Fruit fly (Drosophila melanogaster) whole organism, pupa: ENCODE measurements around the gene MESR6.

Experiments
- CG10348 ChIP-seq: fragments of 200-800 bp; sonication (Bioruptor generic); IDR thresholded peaks from 2 replicates; pipeline ENCODE4 v1.3.6; 2022; ENCODE audit warnings: missing biosample characterization, missing genetic modification characterization
- CG12605 ChIP-seq: fragments of 200-800 bp; sonication (Bioruptor generic); IDR thresholded peaks from 2 replicates; pipeline ENCODE4 v1.3.6; 2022; ENCODE audit warnings: missing biosample characterization, missing genetic modification characterization
- CG13204 ChIP-seq: fragments of 200-800 bp; sonication (Bioruptor generic); optimal IDR thresholded peaks from 2 replicates; lab custom pipeline; 2018; ENCODE audit warnings: missing biosample characterization, mild to moderate bottlenecking, missing genetic modification characterization, moderate library complexity
- CG14655 ChIP-seq: fragments of 200-800 bp; sonication (Bioruptor generic); optimal IDR thresholded peaks from 3 replicates; lab custom pipeline; 2017; ENCODE audit warnings: mild to moderate bottlenecking, missing biosample characterization, missing genetic modification reagents, missing genetic modification characterization
- CG15710 ChIP-seq: fragments of 200-800 bp; sonication (Bioruptor generic); optimal IDR thresholded peaks from 2 replicates; lab custom pipeline; 2018; ENCODE audit warnings: missing biosample characterization, mild to moderate bottlenecking, missing genetic modification characterization, moderate library complexity
- CG17806 ChIP-seq: fragments of 200-800 bp; sonication (Bioruptor generic); optimal IDR thresholded peaks from 2 replicates; lab custom pipeline; 2018; ENCODE audit warnings: missing biosample characterization, mild to moderate bottlenecking, missing genetic modification characterization, moderate library complexity
- CG32121 ChIP-seq: fragments of 200-800 bp; sonication (Bioruptor generic); IDR thresholded peaks from 2 replicates; pipeline ENCODE4 v1.3.6; 2022; ENCODE audit warnings: missing biosample characterization, missing genetic modification characterization
- CG34367 ChIP-seq: fragments of 200-800 bp; sonication (Bioruptor generic); optimal IDR thresholded peaks from 2 replicates; lab custom pipeline; 2018; ENCODE audit warnings: missing biosample characterization, mild to moderate bottlenecking, missing genetic modification characterization
- CG4496 ChIP-seq: fragments of 200-800 bp; sonication (Bioruptor generic); IDR thresholded peaks from 3 replicates; pipeline ENCODE4 v1.3.6; 2022; ENCODE audit warnings: missing biosample characterization, missing genetic modification characterization
- CG8159 ChIP-seq: fragments of 200-800 bp; sonication (Bioruptor generic); optimal IDR thresholded peaks from 3 replicates; lab custom pipeline; 2018; ENCODE audit warnings: missing biosample characterization, mild to moderate bottlenecking, missing genetic modification characterization, moderate library complexity
- CG8301 ChIP-seq: fragments of 200-800 bp; sonication (Bioruptor generic); optimal IDR thresholded peaks from 2 replicates; lab custom pipeline; 2018; ENCODE audit warnings: missing biosample characterization, mild to moderate bottlenecking, missing genetic modification characterization
- CG9948 ChIP-seq: fragments of 200-800 bp; sonication (Bioruptor generic); optimal IDR thresholded peaks from 2 replicates; lab custom pipeline; 2018; ENCODE audit warnings: missing biosample characterization, mild to moderate bottlenecking, missing genetic modification characterization, moderate library complexity
- D1 ChIP-seq: fragments of 200-800 bp; sonication (Bioruptor generic); optimal IDR thresholded peaks from 2 replicates; lab custom pipeline; 2018; ENCODE audit warnings: missing biosample characterization, mild to moderate bottlenecking, missing genetic modification characterization, moderate library complexity
- EcR ChIP-seq: fragments of 200-800 bp; sonication (Bioruptor generic); optimal IDR thresholded peaks from 3 replicates; lab custom pipeline; 2019; ENCODE audit warnings: missing biosample characterization, missing genetic modification characterization, mild to moderate bottlenecking, moderate library complexity, missing genetic modification reagents
- Ets98B ChIP-seq: fragments of 200-800 bp; sonication (Bioruptor generic); IDR thresholded peaks from 2 replicates; pipeline ENCODE4 v1.3.6; 2022; ENCODE audit warnings: missing biosample characterization, missing genetic modification characterization
- Pif1A ChIP-seq: fragments of 200-800 bp; sonication (Bioruptor generic); optimal IDR thresholded peaks from 3 replicates; lab custom pipeline; 2016; ENCODE audit warnings: missing biosample characterization, missing genetic modification characterization
- Pif1B ChIP-seq: fragments of 200-800 bp; sonication (Bioruptor generic); optimal IDR thresholded peaks from 3 replicates; lab custom pipeline; 2016; ENCODE audit warnings: missing biosample characterization, missing genetic modification characterization
- Snoo ChIP-seq: fragments of 200-800 bp; sonication (Bioruptor generic); optimal IDR thresholded peaks from 3 replicates; lab custom pipeline; 2017; ENCODE audit warnings: missing biosample characterization, mild to moderate bottlenecking, missing genetic modification characterization, inconsistent platforms
- fd96Ca ChIP-seq: fragments of 200-800 bp; sonication (Bioruptor generic); IDR thresholded peaks from 3 replicates; pipeline ENCODE4 v1.3.6; 2022; ENCODE audit warnings: missing biosample characterization, missing genetic modification characterization
- gl ChIP-seq: fragments of 200-800 bp; sonication (Bioruptor generic); optimal IDR thresholded peaks from 2 replicates; lab custom pipeline; 2018; ENCODE audit warnings: missing biosample characterization, mild to moderate bottlenecking, missing genetic modification characterization
- rn ChIP-seq: fragments of 200-800 bp; sonication (Bioruptor generic); IDR thresholded peaks from 2 replicates; pipeline ENCODE4 v1.3.6; 2022; ENCODE audit warnings: missing biosample characterization, missing genetic modification characterization

MESR6 gene

DNA sequence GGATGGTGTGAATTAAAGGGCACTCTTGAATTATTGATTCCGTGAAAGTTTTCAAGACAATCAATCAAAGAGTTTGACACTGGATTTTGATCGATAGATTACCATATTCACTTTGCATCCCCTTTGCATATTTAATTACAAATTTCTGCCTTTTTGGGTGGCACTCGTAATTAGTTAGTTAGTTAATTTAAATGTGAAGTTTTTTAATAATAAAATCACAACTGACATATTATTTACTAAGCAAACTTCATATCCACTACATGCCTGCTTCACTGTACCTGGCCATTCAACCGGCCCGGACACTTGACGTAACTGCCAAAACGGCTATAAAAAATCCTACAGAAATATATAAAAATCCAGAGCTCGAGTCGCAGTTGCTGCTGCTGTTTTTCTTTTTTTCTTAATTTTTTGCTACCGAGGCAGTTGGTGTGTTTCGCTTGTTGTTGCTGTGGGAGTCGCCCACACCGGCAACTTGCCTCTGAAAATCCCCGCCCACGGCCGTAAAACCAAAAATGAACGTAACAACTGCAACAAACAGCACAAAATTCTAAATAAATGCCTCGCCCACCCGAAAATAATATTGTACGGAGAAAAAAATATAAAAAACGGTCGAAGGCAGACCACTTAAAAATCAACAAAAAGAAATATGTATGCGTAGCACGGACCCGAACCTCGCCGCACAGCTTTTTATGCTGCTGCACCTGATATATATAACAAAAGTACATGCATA is 17.6 kb upstream of the MESR6 start:
- TF ChIP-seq fd96Ca (GFP tag; lab: Robert Waterston, UW) (no peak), CG32121 (GFP tag; lab: Robert Waterston, UW) (peak; percentile 23; the same call in 1 of the 2 replicates), EcR (GFP tag; lab: Kevin White, UChicago) (peak; percentile 0), CG4496 (peak; percentile 30; the same call in 1 of the 3 replicates), rn (GFP tag; lab: Robert Waterston, UW) (no peak)
- TF ChIP-seq, all 21 proteins: peak for 3

DNA sequence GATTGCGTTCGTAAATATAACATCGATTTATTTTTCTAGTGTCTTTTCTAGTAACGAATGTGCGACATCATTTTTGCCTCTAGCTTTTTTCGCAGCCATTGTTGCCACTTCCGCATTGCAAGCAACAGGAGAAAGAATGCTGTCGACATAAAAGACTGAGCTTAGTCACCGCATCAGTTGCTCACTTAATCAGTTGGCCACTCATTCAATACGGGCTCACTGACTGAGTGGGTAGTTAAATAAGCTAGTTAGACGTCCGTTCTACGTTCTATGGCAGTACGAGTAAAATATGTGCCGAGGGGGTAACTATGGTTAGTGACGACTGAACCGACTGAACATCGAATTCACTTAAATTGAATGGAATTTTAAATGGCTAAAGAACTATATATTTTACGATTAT is 16.5 kb upstream of the MESR6 start:
- TF ChIP-seq CG8301 (tag; lab: Kevin White, UChicago) (no peak), Snoo (tag; lab: Kevin White, UChicago) (no peak), EcR (GFP tag; lab: Kevin White, UChicago) (no peak), CG12605 (GFP tag; lab: Robert Waterston, UW) (no peak), CG4496 (no peak), CG14655 (GFP tag; lab: Kevin White, UChicago) (peak; percentile 12), CG32121 (GFP tag; lab: Robert Waterston, UW) (no peak), CG13204 (GFP tag; lab: Kevin White, UChicago) (no peak)

DNA sequence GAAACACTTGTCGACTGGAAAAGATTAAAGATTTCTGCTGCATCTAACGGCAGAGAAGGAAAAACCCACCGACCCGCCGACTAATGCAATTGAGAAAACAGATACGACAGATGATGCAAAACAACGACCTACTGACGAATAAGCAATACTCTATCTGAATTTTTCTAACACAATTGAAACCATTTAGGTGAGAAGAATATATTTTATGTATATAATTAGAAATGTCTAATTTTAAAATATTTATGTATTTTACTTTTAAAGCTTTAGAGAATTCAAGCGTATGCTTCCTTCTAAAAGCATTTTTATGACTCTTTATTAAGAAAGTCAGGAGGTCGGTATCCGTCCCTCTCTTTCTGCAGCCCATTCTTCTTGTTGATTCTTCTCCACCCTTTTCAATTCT is 14.0 kb upstream of the MESR6 start:
- TF ChIP-seq D1 (tag; lab: Kevin White, UChicago) = no peak
- peak; percentile 61 for TF ChIP-seq CG8301 (tag; lab: Kevin White, UChicago)
- no peak for TF ChIP-seq fd96Ca (GFP tag; lab: Robert Waterston, UW)
- TF ChIP-seq CG15710 (tag; lab: Kevin White, UChicago) = peak; percentile 1
- TF ChIP-seq CG32121 (GFP tag; lab: Robert Waterston, UW) = peak; percentile 46
- peak; percentile 31 for TF ChIP-seq CG12605 (GFP tag; lab: Robert Waterston, UW)
- peak; percentile 18 for TF ChIP-seq CG34367 (tag; lab: Kevin White, UChicago)
- TF ChIP-seq Snoo (tag; lab: Kevin White, UChicago) = no peak
- TF ChIP-seq CG9948 = peak; percentile 37
- TF ChIP-seq Pif1B (GFP tag; lab: Kevin White, UChicago) = no peak
- no peak for TF ChIP-seq Pif1A (GFP tag; lab: Kevin White, UChicago)
- no peak for TF ChIP-seq CG13204 (GFP tag; lab: Kevin White, UChicago)
- TF ChIP-seq EcR (GFP tag; lab: Kevin White, UChicago) = no peak
- no peak for TF ChIP-seq rn (GFP tag; lab: Robert Waterston, UW)
- peak; percentile 69 for TF ChIP-seq CG4496
- no peak for TF ChIP-seq gl (tag; lab: Kevin White, UChicago)
- TF ChIP-seq CG8159 (tag; lab: Kevin White, UChicago) = peak; percentile 32
- TF ChIP-seq Ets98B (GFP tag; lab: Robert Waterston, UW) = peak; percentile 36
- peak; percentile 31 for TF ChIP-seq CG17806 (tag; lab: Kevin White, UChicago)
- TF ChIP-seq CG10348 = no peak
- TF ChIP-seq CG14655 (GFP tag; lab: Kevin White, UChicago) = peak; percentile 66

DNA sequence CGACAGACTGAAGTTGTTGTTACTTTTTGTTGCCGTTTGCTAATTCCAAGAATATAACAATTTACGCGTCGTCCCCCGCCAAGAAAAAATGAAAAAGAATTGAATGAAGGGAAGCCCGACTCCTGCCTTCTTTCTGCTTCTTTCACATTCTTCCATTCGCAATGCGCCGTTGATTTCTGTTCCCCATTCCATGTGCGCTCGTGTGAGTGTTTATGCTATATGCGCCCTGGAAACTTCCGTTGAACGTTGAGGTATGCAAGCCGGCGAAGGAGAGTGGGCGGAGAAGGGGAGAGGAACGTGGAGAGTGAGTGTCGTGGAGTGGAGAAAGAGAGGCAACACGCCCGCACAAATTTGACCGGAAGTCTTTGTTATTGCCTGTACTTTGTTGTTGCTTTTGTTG is 13.4 kb upstream of the MESR6 start:
- no peak for TF ChIP-seq CG8301 (tag; lab: Kevin White, UChicago)
- peak; percentile 55 for TF ChIP-seq EcR (GFP tag; lab: Kevin White, UChicago)
- TF ChIP-seq Snoo (tag; lab: Kevin White, UChicago) = no peak
- peak; percentile 69 for TF ChIP-seq gl (tag; lab: Kevin White, UChicago)
- TF ChIP-seq CG9948 = no peak
- TF ChIP-seq CG4496 = peak; percentile 16; the same call in 1 of the 3 replicates
- peak; percentile 48; the same call in 1 of the 3 replicates for TF ChIP-seq fd96Ca (GFP tag; lab: Robert Waterston, UW)
- 0 out of 2 replicates have a peak, but pooled peaks have one; percentile 15 for TF ChIP-seq CG12605 (GFP tag; lab: Robert Waterston, UW)
- TF ChIP-seq CG13204 (GFP tag; lab: Kevin White, UChicago) = peak; percentile 72

DNA sequence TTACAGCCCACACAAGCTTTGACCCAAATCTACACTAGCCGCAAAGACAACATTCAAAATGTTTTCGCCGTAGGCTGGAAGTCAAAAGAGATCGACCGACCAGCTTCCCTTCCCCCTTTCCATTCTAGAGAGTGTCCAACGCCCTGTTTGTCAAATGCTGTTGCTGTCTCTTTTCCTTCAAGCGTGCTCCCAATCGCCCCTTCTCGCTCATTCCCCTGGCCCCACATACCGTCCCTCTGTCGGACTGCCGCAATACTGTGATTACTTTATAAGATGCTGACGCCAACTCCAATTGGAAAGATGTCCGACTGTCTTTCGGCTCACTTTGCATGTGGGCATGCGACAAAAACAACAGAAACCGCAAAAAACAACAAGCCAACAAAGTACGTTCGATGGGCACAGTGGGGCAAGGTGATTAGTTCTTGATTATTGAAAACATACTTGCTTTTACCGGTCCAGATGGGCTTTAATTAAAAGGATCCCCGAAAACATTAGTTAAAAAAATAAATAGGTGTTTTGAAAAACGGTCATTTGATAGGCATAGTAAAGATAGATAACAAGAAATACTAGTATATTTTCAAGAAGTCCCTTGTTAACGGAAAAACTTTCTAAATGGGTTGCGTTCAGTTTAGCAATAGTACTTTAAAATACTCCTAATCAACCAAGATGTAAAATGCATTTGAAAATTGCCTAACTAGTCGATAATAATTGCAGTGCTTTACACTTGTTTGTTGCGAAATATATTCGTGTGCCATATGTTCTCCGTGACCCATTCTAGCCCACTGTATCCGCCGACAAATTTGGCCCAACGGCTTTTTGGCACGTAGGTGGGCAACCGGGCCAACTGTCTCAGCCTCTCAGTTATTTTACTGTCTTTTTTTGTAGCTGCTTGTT is 12.4 kb upstream of the MESR6 start:
- TF ChIP-seq gl (tag; lab: Kevin White, UChicago) = no peak
- no peak for TF ChIP-seq EcR (GFP tag; lab: Kevin White, UChicago)
- peak; percentile 60 for TF ChIP-seq CG9948
- no peak; the same call in 1 of the 2 replicates for TF ChIP-seq Ets98B (GFP tag; lab: Robert Waterston, UW)
- peak; percentile 72 for TF ChIP-seq Pif1A (GFP tag; lab: Kevin White, UChicago)
- peak; percentile 85 for TF ChIP-seq CG14655 (GFP tag; lab: Kevin White, UChicago)
- peak; percentile 47 for TF ChIP-seq CG32121 (GFP tag; lab: Robert Waterston, UW)
- TF ChIP-seq rn (GFP tag; lab: Robert Waterston, UW) = no peak
- TF ChIP-seq fd96Ca (GFP tag; lab: Robert Waterston, UW) = peak; percentile 54; the same call in 1 of the 3 replicates
- TF ChIP-seq CG17806 (tag; lab: Kevin White, UChicago) = peak; percentile 21
- peak; percentile 61 for TF ChIP-seq CG15710 (tag; lab: Kevin White, UChicago)
- TF ChIP-seq D1 (tag; lab: Kevin White, UChicago) = peak; percentile 31
- TF ChIP-seq CG13204 (GFP tag; lab: Kevin White, UChicago) = no peak
- peak; percentile 80 for TF ChIP-seq CG8159 (tag; lab: Kevin White, UChicago)
- peak; percentile 68 for TF ChIP-seq Pif1B (GFP tag; lab: Kevin White, UChicago)
- peak; percentile 38 for TF ChIP-seq CG34367 (tag; lab: Kevin White, UChicago)
- TF ChIP-seq CG4496 = no peak; the same call in 1 of the 3 replicates
- TF ChIP-seq CG10348 = no peak
- no peak for TF ChIP-seq CG12605 (GFP tag; lab: Robert Waterston, UW)
- peak; percentile 73 for TF ChIP-seq CG8301 (tag; lab: Kevin White, UChicago)
- peak; percentile 73 for TF ChIP-seq Snoo (tag; lab: Kevin White, UChicago)
